Worm (Caenorhabditis elegans): ENCODE data around the gene nhr-71.
A peak's percentile ranks its signal among the peaks of the same experiment; 100 is the strongest.

The nhr-71 gene

ce11 chrX:13768562-13768961 is 21.4 kb downstream of the nhr-71 start:
- TF ChIP-seq nhr-179 (tag; optimal IDR thresholded peaks at IDR 0.05) (no peak), atf-7 (tag; optimal IDR thresholded peaks at IDR 0.05) (peak; percentile 58), chd-7 (tag; optimal IDR thresholded peaks at IDR 0.05) (peak; percentile 7), lin-40 (tag; optimal IDR thresholded peaks at IDR 0.05) (peak; percentile 40), somi-1 (GFP tag; optimal IDR thresholded peaks at IDR 0.05) (peak; percentile 21), lin-35 (GFP tag; optimal IDR thresholded peaks at IDR 0.05) (peak in 1 of 3 experiments; percentile 56), cebp-1 (GFP tag; IDR thresholded peaks at IDR 0.05) (no peak), cebp-1 (tag; optimal IDR thresholded peaks at IDR 0.05) (peak; percentile 18), snpc-3.4 (tag; optimal IDR thresholded peaks at IDR 0.05) (no peak), die-1 (tag; optimal IDR thresholded peaks at IDR 0.05) (no peak), tlf-1 (GFP tag; optimal IDR thresholded peaks at IDR 0.05) (no peak), K12H6.12 (tag; optimal IDR thresholded peaks at IDR 0.05) (peak; percentile 63), nfyb-1 (GFP tag; IDR thresholded peaks at IDR 0.05) (0 out of 2 replicates have a peak, but pooled peaks have one; percentile 34)

- TF ChIP-seq lin-40 (tag; optimal IDR thresholded peaks at IDR 0.05) (peak; percentile 5), ekl-4 (GFP tag; IDR thresholded peaks at IDR 0.05) (no peak), madf-8 (GFP tag; conservative IDR thresholded peaks at IDR 0.05) (no peak), T07F8.4 (tag; optimal IDR thresholded peaks at IDR 0.05) (no peak)
These were observed 23.4 kb downstream of the nhr-71 start, which contains the start of gene nkb-3 for ce11 chrX:13770508-13770978. nkb-3 (minus strand) TSS chrX:13770558.

- peak; percentile 87 for TF ChIP-seq nhr-80 (tag; optimal IDR thresholded peaks at IDR 0.05)
- peak; percentile 25 for TF ChIP-seq atf-7 (tag; optimal IDR thresholded peaks at IDR 0.05)
- no peak for TF ChIP-seq egl-44 (GFP tag; IDR thresholded peaks at IDR 0.05)
- TF ChIP-seq hrde-1 (tag; optimal IDR thresholded peaks at IDR 0.05; ENCODE audit: borderline replicate concordance) = no peak
- peak; percentile 26 for TF ChIP-seq lin-40 (tag; optimal IDR thresholded peaks at IDR 0.05)
- no peak for TF ChIP-seq Y56A3A.18 (GFP tag; IDR thresholded peaks at IDR 0.05)
These were observed 25.6 kb downstream of the nhr-71 start for ce11 chrX:13772734-13773133.

ce11 chrX:13774144-13774543 is 27.0 kb downstream of the nhr-71 start:
- TF ChIP-seq lsl-1 (GFP tag; optimal IDR thresholded peaks at IDR 0.05) = no peak
- peak; percentile 70 for TF ChIP-seq pha-4 (tag; optimal IDR thresholded peaks at IDR 0.05)
- TF ChIP-seq attf-6 (GFP tag; IDR thresholded peaks at IDR 0.05) = no peak
- TF ChIP-seq nhr-80 (tag; optimal IDR thresholded peaks at IDR 0.05) = peak; percentile 73

- TF ChIP-seq B0019.2 (GFP tag; conservative IDR thresholded peaks at IDR 0.05) (no peak), egrh-3 (GFP tag; IDR thresholded peaks at IDR 0.05) (peak; percentile 95), ztf-28 (GFP tag; IDR thresholded peaks at IDR 0.05) (no peak), B0035.1 (tag; optimal IDR thresholded peaks at IDR 0.05) (no peak), gei-17 (GFP tag; optimal IDR thresholded peaks at IDR 0.05) (no peak), C17E4.6 (GFP tag; IDR thresholded peaks at IDR 0.05) (no peak), F55B11.4 (tag; optimal IDR thresholded peaks at IDR 0.05; ENCODE audit: borderline replicate concordance, insufficient read depth) (no peak)
These were observed 28.4 kb downstream of the nhr-71 start for ce11 chrX:13775508-13775907.

Data from whole organism, young adult.